Worm (Caenorhabditis elegans) whole organism, L2 larva: ENCODE measurements around the gene K03B8.14.

Experiments used
- alr-1 ChIP-seq: fragments of 150-350 bp; optimal IDR thresholded peaks from 2 replicates; lab custom pipeline; 2014; ENCODE audit warnings: missing biosample characterization, missing genetic modification characterization
- aly-2 ChIP-seq: fragments of 150-350 bp; optimal IDR thresholded peaks from 2 replicates; lab custom pipeline; 2014; ENCODE audit warnings: missing biosample characterization, missing genetic modification characterization
- blmp-1 ChIP-seq: sonication (generic microtip); optimal IDR thresholded peaks from 2 replicates; lab custom pipeline; 2017; ENCODE audit warnings: missing genetic modification characterization, mild to moderate bottlenecking, missing compliant biosample characterization, antibody characterized with exemption, moderate library complexity; ENCODE audit not compliant: insufficient read depth
- egl-27 ChIP-seq: sonication (generic microtip); optimal IDR thresholded peaks from 3 replicates; lab custom pipeline; 2017; ENCODE audit warnings: missing biosample characterization, missing genetic modification reagents, missing genetic modification characterization
- fos-1 ChIP-seq: fragments of 150-350 bp; optimal IDR thresholded peaks from 2 replicates; lab custom pipeline; 2014; ENCODE audit warnings: missing biosample characterization, missing genetic modification characterization
- lin-11 ChIP-seq: fragments of 150-350 bp; sonication (generic microtip); optimal IDR thresholded peaks from 2 replicates; lab custom pipeline; 2014; ENCODE audit warnings: missing biosample characterization, missing genetic modification characterization, inconsistent platforms, mixed read lengths
- lin-13 ChIP-seq: fragments of 150-350 bp; optimal IDR thresholded peaks from 2 replicates; lab custom pipeline; 2014; ENCODE audit warnings: missing biosample characterization, missing genetic modification reagents, missing genetic modification characterization
- lin-39 ChIP-seq: fragments of 150-350 bp; optimal IDR thresholded peaks from 2 replicates; lab custom pipeline; 2014; ENCODE audit warnings: missing biosample characterization, missing genetic modification reagents, missing genetic modification characterization
- nhr-11 ChIP-seq: fragments of 150-350 bp; optimal IDR thresholded peaks from 2 replicates; lab custom pipeline; 2014; ENCODE audit warnings: missing biosample characterization, missing genetic modification characterization
- nhr-237 ChIP-seq: fragments of 150-350 bp; optimal IDR thresholded peaks from 2 replicates; lab custom pipeline; 2014; ENCODE audit warnings: missing biosample characterization, missing genetic modification characterization
- unc-62 ChIP-seq: fragments of 150-350 bp; optimal IDR thresholded peaks from 2 replicates; lab custom pipeline; 2014; ENCODE audit warnings: missing biosample characterization, missing genetic modification reagents, missing genetic modification characterization

ce11 chrV:11402610-11403009 lies 12.3 kb downstream of the K03B8.14 start, which contains the start of gene nas-19:
- TF ChIP-seq blmp-1 (tag; lab: Kevin White, UChicago) (no peak), lin-13 (GFP tag; lab: Kevin White, UChicago) (no peak), lin-11 (tag; lab: Kevin White, UChicago) (no peak), unc-62 (no peak), nhr-11 (tag; lab: Kevin White, UChicago) (no peak), alr-1 (tag; lab: Kevin White, UChicago) (no peak), fos-1 (no peak), egl-27 (tag; lab: Kevin White, UChicago) (no peak), lin-39 (tag; lab: Kevin White, UChicago) (no peak), nhr-237 (tag; lab: Kevin White, UChicago) (no peak), aly-2 (tag; lab: Kevin White, UChicago) (no peak)
